Worm (Caenorhabditis elegans) whole organism, L3 larva: ENCODE results near the gene dsc-4.

ENCODE experiments used
- R02D3.7 ChIP-seq: fragments of 150-350 bp; optimal IDR thresholded peaks from 2 replicates; lab custom pipeline; 2014; ENCODE audit warnings: missing biosample characterization, missing genetic modification characterization
- ZK546.5 ChIP-seq: sonication (generic microtip); optimal IDR thresholded peaks from 2 replicates; lab custom pipeline; 2017; ENCODE audit warnings: missing biosample characterization, missing genetic modification characterization
- ama-1 ChIP-seq: fragments of 150-350 bp; optimal IDR thresholded peaks from 2 replicates; lab custom pipeline; 2018
- ceh-16 ChIP-seq: sonication (generic microtip); optimal IDR thresholded peaks from 2 replicates; lab custom pipeline; 2017; ENCODE audit warnings: missing biosample characterization, missing genetic modification characterization
- ceh-82 ChIP-seq: fragments of 150-350 bp; optimal IDR thresholded peaks from 2 replicates; lab custom pipeline; 2014; ENCODE audit warnings: missing biosample characterization, missing genetic modification characterization
- ceh-9 ChIP-seq: sonication (generic microtip); optimal IDR thresholded peaks from 2 replicates; lab custom pipeline; 2018; ENCODE audit warnings: missing biosample characterization, missing genetic modification characterization
- egl-27 ChIP-seq: sonication (generic microtip); optimal IDR thresholded peaks from 4 replicates; lab custom pipeline; 2017; ENCODE audit warnings: missing biosample characterization, missing genetic modification reagents, missing genetic modification characterization
- egl-5 ChIP-seq: fragments of 150-350 bp; optimal IDR thresholded peaks from 2 replicates; lab custom pipeline; 2017; ENCODE audit warnings: missing biosample characterization, missing genetic modification reagents, missing genetic modification characterization, inconsistent platforms
- elt-1 ChIP-seq: fragments of 150-350 bp; optimal IDR thresholded peaks from 2 replicates; lab custom pipeline; 2014; ENCODE audit warnings: missing biosample characterization, missing genetic modification characterization
- elt-2 ChIP-seq: sonication (generic microtip); optimal IDR thresholded peaks from 2 replicates; lab custom pipeline; 2016; ENCODE audit warnings: missing genetic modification reagents, mild to moderate bottlenecking, missing genetic modification characterization, missing compliant biosample characterization
- elt-3 ChIP-seq, 3 experiments: fragments of 150-350 bp in 1 of 3; sonication (generic microtip) in 2 of 3; optimal IDR thresholded peaks; 2 replicates in 2 of 3; 4 replicates in 1 of 3; lab custom pipeline; 2014 to 2017; ENCODE audit warnings: missing biosample characterization in 3 of 3, missing genetic modification characterization in 3 of 3
- eor-1 ChIP-seq, 2 experiments: fragments of 150-350 bp; optimal IDR thresholded peaks; 2 replicates each; lab custom pipeline; 2014 to 2018; ENCODE audit warnings: missing biosample characterization in 2 of 2, missing genetic modification characterization in 2 of 2
- fkh-10 ChIP-seq: sonication (generic microtip); optimal IDR thresholded peaks from 2 replicates; lab custom pipeline; 2017; ENCODE audit warnings: missing biosample characterization, missing genetic modification reagents, missing genetic modification characterization
- fkh-2 ChIP-seq: fragments of 150-350 bp; optimal IDR thresholded peaks from 2 replicates; lab custom pipeline; 2014; ENCODE audit warnings: missing biosample characterization, missing genetic modification reagents, missing genetic modification characterization
- hmg-11 ChIP-seq: sonication (generic microtip); optimal IDR thresholded peaks from 2 replicates; lab custom pipeline; 2016; ENCODE audit warnings: missing genetic modification characterization, missing compliant biosample characterization
- jun-1 ChIP-seq: fragments of 150-350 bp; optimal IDR thresholded peaks from 2 replicates; lab custom pipeline; 2014; ENCODE audit warnings: missing biosample characterization, missing genetic modification reagents, missing genetic modification characterization
- lin-15B ChIP-seq: fragments of 150-350 bp; optimal IDR thresholded peaks from 2 replicates; lab custom pipeline; 2014; ENCODE audit warnings: missing biosample characterization, missing genetic modification characterization
- lin-39 ChIP-seq: fragments of 150-350 bp; optimal IDR thresholded peaks from 2 replicates; lab custom pipeline; 2018; ENCODE audit warnings: missing biosample characterization, missing genetic modification reagents, missing genetic modification characterization
- lsy-12 ChIP-seq: sonication (generic microtip); optimal IDR thresholded peaks from 2 replicates; lab custom pipeline; 2016; ENCODE audit warnings: mild to moderate bottlenecking, missing genetic modification characterization, missing compliant biosample characterization
- mdl-1 ChIP-seq: fragments of 150-350 bp; optimal IDR thresholded peaks from 2 replicates; lab custom pipeline; 2014; ENCODE audit warnings: missing biosample characterization, missing genetic modification characterization
- nfya-1 ChIP-seq: sonication (generic microtip); optimal IDR thresholded peaks from 2 replicates; lab custom pipeline; 2017; ENCODE audit warnings: missing genetic modification characterization, mild to moderate bottlenecking, missing compliant biosample characterization, antibody characterized with exemption, moderate library complexity; ENCODE audit not compliant: insufficient read depth
- nhr-23 ChIP-seq: fragments of 150-350 bp; optimal IDR thresholded peaks from 2 replicates; lab custom pipeline; 2014; ENCODE audit warnings: missing biosample characterization, missing genetic modification reagents, missing genetic modification characterization
- nhr-237 ChIP-seq: fragments of 150-350 bp; optimal IDR thresholded peaks from 2 replicates; lab custom pipeline; 2014; ENCODE audit warnings: missing biosample characterization, missing genetic modification characterization
- nhr-43 ChIP-seq: sonication (generic microtip); optimal IDR thresholded peaks from 2 replicates; lab custom pipeline; 2016; ENCODE audit warnings: mild to moderate bottlenecking, missing genetic modification characterization, missing compliant biosample characterization; ENCODE audit not compliant: poor library complexity, severe bottlenecking
- nhr-67 ChIP-seq: fragments of 150-350 bp; optimal IDR thresholded peaks from 2 replicates; lab custom pipeline; 2014; ENCODE audit warnings: missing biosample characterization, missing genetic modification characterization
- pha-4 ChIP-seq: fragments of 150-350 bp; optimal IDR thresholded peaks from 2 replicates; lab custom pipeline; 2014; ENCODE audit warnings: missing biosample characterization, missing genetic modification reagents, missing genetic modification characterization
- pqm-1 ChIP-seq: fragments of 150-350 bp; optimal IDR thresholded peaks from 2 replicates; lab custom pipeline; 2017; ENCODE audit warnings: missing biosample characterization, missing genetic modification characterization, inconsistent platforms
- sea-2 ChIP-seq: fragments of 150-350 bp; sonication (generic microtip); optimal IDR thresholded peaks from 4 replicates; lab custom pipeline; 2014; ENCODE audit warnings: missing biosample characterization, missing genetic modification reagents, missing genetic modification characterization
- tbx-2 ChIP-seq: sonication (generic microtip); optimal IDR thresholded peaks from 2 replicates; lab custom pipeline; 2016; ENCODE audit warnings: mild to moderate bottlenecking, missing genetic modification characterization, missing compliant biosample characterization
- unc-39 ChIP-seq: sonication (generic microtip); optimal IDR thresholded peaks from 4 replicates; lab custom pipeline; 2017; ENCODE audit warnings: missing biosample characterization, missing genetic modification characterization
- unc-62 ChIP-seq: fragments of 150-350 bp; sonication (generic microtip); optimal IDR thresholded peaks from 4 replicates; lab custom pipeline; 2014; ENCODE audit warnings: missing biosample characterization, missing genetic modification reagents, missing genetic modification characterization
- zag-1 ChIP-seq: fragments of 150-350 bp; optimal IDR thresholded peaks from 2 replicates; lab custom pipeline; 2014; ENCODE audit warnings: missing biosample characterization, missing genetic modification characterization
- ztf-11 ChIP-seq: fragments of 150-350 bp; optimal IDR thresholded peaks from 2 replicates; lab custom pipeline; 2014; ENCODE audit warnings: missing biosample characterization, missing genetic modification characterization

Gene dsc-4

DNA sequence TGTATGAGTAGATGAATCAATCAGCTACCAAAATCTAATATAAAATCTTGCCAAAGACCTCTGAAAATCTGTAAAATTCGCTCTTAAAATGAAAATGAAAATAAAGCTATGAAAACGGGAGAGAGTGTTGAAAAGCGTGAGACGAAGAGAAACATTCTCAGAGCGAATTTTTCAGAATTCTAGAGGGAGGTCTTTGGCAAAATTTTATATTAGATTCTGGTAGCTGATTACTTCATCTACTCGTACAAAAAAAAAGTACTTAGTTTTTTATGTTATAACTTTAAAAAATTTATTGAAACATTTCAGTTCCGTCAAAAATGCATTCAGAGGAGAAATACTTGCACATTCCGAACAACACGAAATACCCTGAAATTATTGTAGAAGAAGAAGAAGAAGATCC, 4.4 kb upstream of the dsc-4 start, which contains the start of gene drl-1:
Gene drl-1, plus strand, starts transcription at position 301 of the 400 bp plus-strand sequence.
- TF ChIP-seq ceh-9 (no peak), zag-1 (tag; lab: Kevin White, UChicago) (no peak), elt-1 (no peak), nhr-237 (tag; lab: Kevin White, UChicago) (no peak), R02D3.7 (tag; lab: Kevin White, UChicago) (no peak), ZK546.5 (no peak), eor-1 (tag; optimal IDR thresholded peaks at IDR 0.05; lab: Kevin White, UChicago) (no peak)

DNA sequence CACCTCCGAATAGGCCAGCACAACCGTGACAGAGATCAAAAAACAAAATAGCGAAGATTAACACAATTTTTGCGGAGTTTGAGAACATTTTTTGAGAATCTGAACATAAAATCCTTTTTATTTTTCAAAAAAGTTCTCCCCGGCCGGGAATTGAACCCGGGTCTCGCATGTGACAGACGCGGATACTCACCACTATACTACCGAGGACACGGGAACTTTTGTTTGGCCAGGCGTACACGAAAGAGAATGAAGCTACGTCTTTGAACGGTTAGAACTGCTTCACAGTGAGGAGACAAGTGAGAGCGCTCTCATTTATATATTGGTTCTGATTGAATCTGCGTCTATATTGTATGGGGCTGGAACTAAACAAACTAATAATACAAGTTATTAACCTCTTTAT, 2.2 kb upstream of the dsc-4 start, which contains the start of gene grl-26:
Gene grl-26, minus strand, starts transcription at position 318 of the 400 bp plus-strand sequence.
- TF ChIP-seq eor-1 (tag; optimal IDR thresholded peaks at IDR 0.05; lab: Kevin White, UChicago) = no peak
- no peak for TF ChIP-seq ZK546.5
- no peak for TF ChIP-seq zag-1 (tag; lab: Kevin White, UChicago)
- TF ChIP-seq hmg-11 (tag; lab: Kevin White, UChicago) = peak; percentile 67
- TF ChIP-seq ceh-16 (tag; lab: Kevin White, UChicago) = no peak
- peak; percentile 13 for TF ChIP-seq lin-39
- TF ChIP-seq unc-39 (tag; lab: Kevin White, UChicago) = no peak
- no peak for TF ChIP-seq elt-1
- no peak for TF ChIP-seq mdl-1 (tag; lab: Kevin White, UChicago)
- no peak for TF ChIP-seq tbx-2 (tag; lab: Kevin White, UChicago)
- TF ChIP-seq R02D3.7 (tag; lab: Kevin White, UChicago) = no peak
- no peak for TF ChIP-seq elt-3 (tag; optimal IDR thresholded peaks at IDR 0.05; lab: Kevin White, UChicago)
- no peak for TF ChIP-seq sea-2 (GFP tag; lab: Kevin White, UChicago)
- TF ChIP-seq fkh-2 (tag; lab: Kevin White, UChicago) = no peak
- no peak for TF ChIP-seq ama-1 (lab: Kevin White, UChicago)
- TF ChIP-seq fkh-10 (GFP tag; lab: Kevin White, UChicago) = no peak
- TF ChIP-seq pha-4 = no peak
- TF ChIP-seq ceh-82 (tag; lab: Kevin White, UChicago) = no peak
- no peak for TF ChIP-seq pqm-1
- TF ChIP-seq nhr-23 = peak; percentile 24
- peak; percentile 39 for TF ChIP-seq egl-5
- peak; percentile 22 for TF ChIP-seq lin-15B
- TF ChIP-seq nhr-67 = no peak
- no peak for TF ChIP-seq unc-62 (GFP tag; lab: Kevin White, UChicago)
- TF ChIP-seq egl-27 (tag; lab: Kevin White, UChicago) = no peak
- TF ChIP-seq nhr-237 (tag; lab: Kevin White, UChicago) = no peak
- peak; percentile 43 for TF ChIP-seq lsy-12 (tag; lab: Kevin White, UChicago)
- peak; percentile 56 for TF ChIP-seq elt-2 (tag; lab: Kevin White, UChicago)
- no peak for TF ChIP-seq ztf-11 (tag; lab: Kevin White, UChicago)
- peak; percentile 66 for TF ChIP-seq jun-1 (tag; lab: Kevin White, UChicago)
- TF ChIP-seq nhr-43 = peak; percentile 56

- TF ChIP-seq ama-1 (lab: Kevin White, UChicago) = no peak
- TF ChIP-seq egl-27 (tag; lab: Kevin White, UChicago) = no peak
- peak; percentile 48 for TF ChIP-seq elt-2 (tag; lab: Kevin White, UChicago)
- no peak for TF ChIP-seq unc-62 (GFP tag; lab: Kevin White, UChicago)
- TF ChIP-seq fkh-2 (tag; lab: Kevin White, UChicago) = no peak
- no peak for TF ChIP-seq fkh-10 (GFP tag; lab: Kevin White, UChicago)
- TF ChIP-seq, all 47 proteins: peak for 1
Observed at ce11 chrIV:319654-320053, 690 bp downstream of the dsc-4 start.

- TF ChIP-seq nfya-1 = peak; percentile 28
- TF ChIP-seq elt-2 (tag; lab: Kevin White, UChicago) = no peak
Observed at ce11 chrIV:314475-314874, 5.9 kb downstream of the dsc-4 start.

DNA sequence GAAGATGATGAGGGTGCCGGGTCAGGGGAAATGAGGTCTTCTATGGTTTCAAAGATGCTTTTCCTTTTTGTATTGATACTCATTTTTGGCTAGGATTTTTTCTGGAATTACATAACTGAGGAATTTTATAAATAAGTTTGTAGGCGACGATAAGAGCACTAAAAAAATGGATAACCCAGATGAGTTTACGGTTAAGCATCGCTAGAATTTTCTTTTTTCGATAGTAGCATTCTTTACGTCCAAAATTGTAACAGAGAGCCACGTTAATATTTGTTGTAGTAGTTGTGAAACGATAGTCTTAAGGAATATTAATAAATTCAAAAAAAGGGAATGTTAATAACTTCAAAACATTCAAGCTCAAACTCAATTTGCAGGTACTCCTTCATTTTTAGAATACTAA, 6.7 kb downstream of the dsc-4 start, which contains the start of gene snai-1:
Gene snai-1, minus strand, starts transcription at position 101 of the 400 bp plus-strand sequence.
- no peak for TF ChIP-seq tbx-2 (tag; lab: Kevin White, UChicago)
- TF ChIP-seq elt-3 (tag; optimal IDR thresholded peaks at IDR 0.05; lab: Kevin White, UChicago) = no peak
- TF ChIP-seq fkh-10 (GFP tag; lab: Kevin White, UChicago) = no peak
